Worm (Caenorhabditis elegans): ENCODE results near the gene srz-16.

- no peak for TF ChIP-seq pes-1 (GFP tag; IDR thresholded peaks at IDR 0.05)
- TF ChIP-seq sea-1 (GFP tag; conservative IDR thresholded peaks at IDR 0.05), result no peak
- TF ChIP-seq flt-1 (GFP tag; IDR thresholded peaks at IDR 0.05), result no peak
- no peak for TF ChIP-seq B0310.2 (tag; optimal IDR thresholded peaks at IDR 0.05)
Measured at ce11 chrV:20192102-20192880, 5.8 kb upstream of the srz-16 start, which contains the start of the genes fbxa-115 and Y113G7B.27.

Data from whole organism, early embryonic.